Fruit fly (Drosophila melanogaster) whole organism, embryonic: ENCODE results near the gene Vajk1.

ENCODE experiments used
- Asciz ChIP-seq: fragments of 200-800 bp; sonication (Bioruptor generic); optimal IDR thresholded peaks from 2 replicates; lab custom pipeline; 2017; ENCODE audit warnings: missing biosample characterization, mild to moderate bottlenecking, missing genetic modification characterization, missing genetic modification reagents
- Atf-2 ChIP-seq: fragments of 200-800 bp; sonication (Bioruptor generic); optimal IDR thresholded peaks from 2 replicates; lab custom pipeline; 2016; ENCODE audit warnings: missing biosample characterization, missing genetic modification characterization
- CG1024 ChIP-seq: fragments of 200-800 bp; sonication (Bioruptor generic); IDR thresholded peaks from 2 replicates; pipeline ENCODE4 v1.3.6; 2022; ENCODE audit warnings: missing biosample characterization, missing genetic modification characterization
- CG11247 ChIP-seq: fragments of 200-800 bp; sonication (Bioruptor generic); IDR thresholded peaks from 2 replicates; pipeline ENCODE4 v1.3.6; 2022; ENCODE audit warnings: missing biosample characterization, missing genetic modification characterization
- CG11695 ChIP-seq: fragments of 200-800 bp; sonication (Bioruptor generic); IDR thresholded peaks from 3 replicates; pipeline ENCODE4 v1.3.6; 2022; ENCODE audit warnings: missing biosample characterization, missing genetic modification characterization
- CG12071 ChIP-seq: fragments of 200-800 bp; sonication (Bioruptor generic); optimal IDR thresholded peaks from 3 replicates; lab custom pipeline; 2018; ENCODE audit warnings: missing biosample characterization, mild to moderate bottlenecking, missing genetic modification characterization
- CG12744 ChIP-seq: fragments of 200-800 bp; sonication (Bioruptor generic); optimal IDR thresholded peaks from 2 replicates; lab custom pipeline; 2016; ENCODE audit warnings: missing biosample characterization, missing genetic modification characterization
- CG15269 ChIP-seq: fragments of 200-800 bp; sonication (Bioruptor generic); optimal IDR thresholded peaks from 2 replicates; lab custom pipeline; 2018; ENCODE audit warnings: missing biosample characterization, mild to moderate bottlenecking, missing genetic modification characterization, moderate library complexity
- CG15514 ChIP-seq: fragments of 200-800 bp; sonication (Bioruptor generic); optimal IDR thresholded peaks from 3 replicates; lab custom pipeline; 2017; ENCODE audit warnings: missing biosample characterization, missing genetic modification characterization, mild to moderate bottlenecking, moderate library complexity, missing genetic modification reagents
- CG17912 ChIP-seq: fragments of 200-800 bp; sonication (Bioruptor generic); optimal IDR thresholded peaks from 2 replicates; lab custom pipeline; 2018; ENCODE audit warnings: missing biosample characterization, mild to moderate bottlenecking, missing genetic modification characterization
- CG30403 ChIP-seq: fragments of 200-800 bp; sonication (Bioruptor generic); optimal IDR thresholded peaks from 3 replicates; lab custom pipeline; 2016; ENCODE audit warnings: missing biosample characterization, missing genetic modification characterization
- CG31224 ChIP-seq: fragments of 200-800 bp; sonication (Bioruptor generic); IDR thresholded peaks from 2 replicates; pipeline ENCODE4 v1.3.6; 2022; ENCODE audit warnings: missing biosample characterization, missing genetic modification characterization
- CG4730 ChIP-seq: fragments of 200-800 bp; sonication (Bioruptor generic); IDR thresholded peaks from 2 replicates; pipeline ENCODE4 v1.3.6; 2022; ENCODE audit warnings: missing biosample characterization, missing genetic modification characterization
- CG4820 ChIP-seq: fragments of 200-800 bp; sonication (Bioruptor generic); optimal IDR thresholded peaks from 3 replicates; lab custom pipeline; 2016; ENCODE audit warnings: missing biosample characterization, missing genetic modification characterization
- CG6254 ChIP-seq: fragments of 200-800 bp; sonication (Bioruptor generic); optimal IDR thresholded peaks from 3 replicates; lab custom pipeline; 2017; ENCODE audit warnings: mild to moderate bottlenecking, missing biosample characterization, missing genetic modification reagents, missing genetic modification characterization
- CG7786 ChIP-seq: fragments of 200-800 bp; sonication (Bioruptor generic); optimal IDR thresholded peaks from 2 replicates; lab custom pipeline; 2016; ENCODE audit warnings: missing biosample characterization, missing genetic modification characterization
- CG7839 ChIP-seq: fragments of 200-800 bp; sonication (Bioruptor generic); optimal IDR thresholded peaks from 3 replicates; lab custom pipeline; 2018; ENCODE audit warnings: missing biosample characterization, mild to moderate bottlenecking, missing genetic modification characterization, moderate library complexity
- CG7987 ChIP-seq: fragments of 200-800 bp; sonication (Bioruptor generic); optimal IDR thresholded peaks from 2 replicates; lab custom pipeline; 2018; ENCODE audit warnings: missing biosample characterization, mild to moderate bottlenecking, missing genetic modification characterization, moderate library complexity
- CG8281 ChIP-seq: fragments of 200-800 bp; sonication (Bioruptor generic); optimal IDR thresholded peaks from 2 replicates; lab custom pipeline; 2018; ENCODE audit warnings: missing biosample characterization, mild to moderate bottlenecking, missing genetic modification characterization, moderate library complexity
- D ChIP-seq, 2 experiments: fragments of 200-800 bp in 1 of 2; fragments of >200 bp in 1 of 2; sonication (Bioruptor generic) in 1 of 2; optimal IDR thresholded peaks; 2 replicates in 1 of 2; 3 replicates in 1 of 2; lab custom pipeline; 2017; ENCODE audit warnings: mild to moderate bottlenecking in 1 of 2, missing biosample characterization in 1 of 2, missing genetic modification characterization in 1 of 2, missing genetic modification reagents in 1 of 2
- Deaf1 ChIP-seq: fragments of 200-800 bp; optimal IDR thresholded peaks from 3 replicates; lab custom pipeline; 2019; ENCODE audit warnings: missing biosample characterization, mild to moderate bottlenecking, missing genetic modification characterization, moderate library complexity
- Dref ChIP-seq: fragments of 200-800 bp; sonication (Bioruptor generic); IDR thresholded peaks from 2 replicates; pipeline ENCODE4 v1.3.6; 2022; ENCODE audit warnings: missing biosample characterization, missing genetic modification characterization
- HLH54F ChIP-seq: fragments of 200-800 bp; sonication (Bioruptor generic); optimal IDR thresholded peaks from 3 replicates; lab custom pipeline; 2016; ENCODE audit warnings: missing biosample characterization, missing genetic modification characterization
- HmgZ ChIP-seq: fragments of 200-800 bp; sonication (Bioruptor generic); optimal IDR thresholded peaks from 2 replicates; lab custom pipeline; 2018; ENCODE audit warnings: missing biosample characterization, mild to moderate bottlenecking, missing genetic modification characterization
- Hmr ChIP-seq: fragments of 200-800 bp; sonication (Bioruptor generic); optimal IDR thresholded peaks from 3 replicates; lab custom pipeline; 2017; ENCODE audit warnings: mild to moderate bottlenecking, missing biosample characterization, missing genetic modification reagents, missing genetic modification characterization
- Hr3 ChIP-seq: fragments of 200-800 bp; sonication (Bioruptor generic); optimal IDR thresholded peaks from 3 replicates; lab custom pipeline; 2016; ENCODE audit warnings: missing biosample characterization, missing genetic modification characterization
- Hr78 ChIP-seq, 2 experiments: fragments of 200-800 bp in 1 of 2; fragments of >200 bp in 1 of 2; sonication (Bioruptor generic) in 1 of 2; optimal IDR thresholded peaks; 2 replicates each; lab custom pipeline; 2017 to 2019; ENCODE audit warnings: missing biosample characterization in 2 of 2, missing genetic modification characterization in 2 of 2, mild to moderate bottlenecking in 1 of 2, moderate library complexity in 1 of 2
- Kr ChIP-seq: fragments of 200-800 bp; sonication (Bioruptor generic); optimal IDR thresholded peaks from 2 replicates; lab custom pipeline; 2017; ENCODE audit warnings: missing biosample characterization, mild to moderate bottlenecking, missing genetic modification characterization
- Med ChIP-seq: fragments of 200-800 bp; sonication (Bioruptor generic); peaks from one replicate; lab custom pipeline; 2016; ENCODE audit warnings: missing biosample characterization, missing genetic modification characterization, mild to moderate bottlenecking, inconsistent platforms, moderate library complexity
- Optix ChIP-seq: fragments of 200-800 bp; sonication (Bioruptor generic); IDR thresholded peaks from 3 replicates; pipeline ENCODE4 v1.3.6; 2022; ENCODE audit warnings: missing biosample characterization, missing genetic modification characterization
- Ssrp ChIP-seq: fragments of 200-800 bp; sonication (Bioruptor generic); optimal IDR thresholded peaks from 2 replicates; lab custom pipeline; 2018; ENCODE audit warnings: missing biosample characterization, mild to moderate bottlenecking, missing genetic modification characterization, moderate library complexity
- ara ChIP-seq: fragments of 200-800 bp; sonication (Bioruptor generic); IDR thresholded peaks from 2 replicates; pipeline ENCODE4 v1.3.6; 2022; ENCODE audit warnings: missing biosample characterization, missing genetic modification characterization
- bcd ChIP-seq: fragments of 200-800 bp; sonication (Bioruptor generic); optimal IDR thresholded peaks from 2 replicates; lab custom pipeline; 2017; ENCODE audit warnings: missing biosample characterization, mild to moderate bottlenecking, missing genetic modification characterization
- bsh ChIP-seq, 2 experiments: fragments of 200-800 bp; sonication (Bioruptor generic); optimal IDR thresholded peaks; 2 replicates each; lab custom pipeline; 2017 to 2018; ENCODE audit warnings: mild to moderate bottlenecking in 2 of 2, missing biosample characterization in 2 of 2, missing genetic modification characterization in 2 of 2, moderate library complexity in 1 of 2
- btn ChIP-seq: fragments of 200-800 bp; sonication (Bioruptor generic); optimal IDR thresholded peaks from 2 replicates; lab custom pipeline; 2016; ENCODE audit warnings: missing biosample characterization, missing genetic modification characterization
- chif ChIP-seq, 2 experiments: fragments of 200-800 bp; sonication (Bioruptor generic); optimal IDR thresholded peaks; 3 replicates each; lab custom pipeline; 2016; ENCODE audit warnings: missing biosample characterization in 2 of 2, missing genetic modification characterization in 2 of 2
- fu2 ChIP-seq: fragments of 200-800 bp; sonication (Bioruptor generic); optimal IDR thresholded peaks from 2 replicates; lab custom pipeline; 2016; ENCODE audit warnings: missing biosample characterization, missing genetic modification characterization
- gem ChIP-seq: fragments of 200-800 bp; sonication (Bioruptor generic); optimal IDR thresholded peaks from 2 replicates; lab custom pipeline; 2019; ENCODE audit warnings: missing biosample characterization, mild to moderate bottlenecking, missing genetic modification characterization, moderate library complexity
- hbn ChIP-seq: fragments of 200-800 bp; sonication (Bioruptor generic); IDR thresholded peaks from 2 replicates; pipeline ENCODE4 v1.3.6; 2022; ENCODE audit warnings: missing biosample characterization, missing genetic modification characterization; ENCODE audit not compliant: partially characterized antibody
- kah ChIP-seq: fragments of 200-800 bp; sonication (Bioruptor generic); optimal IDR thresholded peaks from 2 replicates; lab custom pipeline; 2018; ENCODE audit warnings: missing biosample characterization, mild to moderate bottlenecking, missing genetic modification characterization
- lilli ChIP-seq: fragments of 200-800 bp; sonication (Bioruptor generic); optimal IDR thresholded peaks from 3 replicates; lab custom pipeline; 2016; ENCODE audit warnings: missing biosample characterization, missing genetic modification characterization
- mirr ChIP-seq: fragments of 200-800 bp; sonication (Bioruptor generic); optimal IDR thresholded peaks from 3 replicates; lab custom pipeline; 2018; ENCODE audit warnings: missing biosample characterization, mild to moderate bottlenecking, missing genetic modification characterization
- nau ChIP-seq: fragments of 200-800 bp; sonication (Bioruptor generic); optimal IDR thresholded peaks from 3 replicates; lab custom pipeline; 2017; ENCODE audit warnings: missing biosample characterization, mild to moderate bottlenecking, missing genetic modification characterization, missing genetic modification reagents
- pho ChIP-seq: fragments of 200-800 bp; sonication (Bioruptor generic); optimal IDR thresholded peaks from 2 replicates; lab custom pipeline; 2016; ENCODE audit warnings: missing biosample characterization, missing genetic modification characterization
- psq ChIP-seq: fragments of 200-800 bp; sonication (Bioruptor generic); optimal IDR thresholded peaks from 2 replicates; lab custom pipeline; 2017; ENCODE audit warnings: missing biosample characterization, missing genetic modification characterization
- salm ChIP-seq: fragments of 200-800 bp; sonication (Bioruptor generic); optimal IDR thresholded peaks from 2 replicates; lab custom pipeline; 2018; ENCODE audit warnings: missing biosample characterization, mild to moderate bottlenecking, missing genetic modification characterization
- sim ChIP-seq: fragments of 200-800 bp; sonication (Bioruptor generic); IDR thresholded peaks from 2 replicates; pipeline ENCODE4 v1.3.6; 2022; ENCODE audit warnings: missing biosample characterization, missing genetic modification characterization
- ssp ChIP-seq: fragments of 200-800 bp; sonication (Bioruptor generic); IDR thresholded peaks from 2 replicates; pipeline ENCODE4 v1.3.6; 2022; ENCODE audit warnings: missing biosample characterization, missing genetic modification characterization
- tx ChIP-seq: fragments of 200-800 bp; sonication (Bioruptor generic); optimal IDR thresholded peaks from 2 replicates; lab custom pipeline; 2016; ENCODE audit warnings: missing biosample characterization, missing genetic modification characterization

Vajk1 gene

DNA sequence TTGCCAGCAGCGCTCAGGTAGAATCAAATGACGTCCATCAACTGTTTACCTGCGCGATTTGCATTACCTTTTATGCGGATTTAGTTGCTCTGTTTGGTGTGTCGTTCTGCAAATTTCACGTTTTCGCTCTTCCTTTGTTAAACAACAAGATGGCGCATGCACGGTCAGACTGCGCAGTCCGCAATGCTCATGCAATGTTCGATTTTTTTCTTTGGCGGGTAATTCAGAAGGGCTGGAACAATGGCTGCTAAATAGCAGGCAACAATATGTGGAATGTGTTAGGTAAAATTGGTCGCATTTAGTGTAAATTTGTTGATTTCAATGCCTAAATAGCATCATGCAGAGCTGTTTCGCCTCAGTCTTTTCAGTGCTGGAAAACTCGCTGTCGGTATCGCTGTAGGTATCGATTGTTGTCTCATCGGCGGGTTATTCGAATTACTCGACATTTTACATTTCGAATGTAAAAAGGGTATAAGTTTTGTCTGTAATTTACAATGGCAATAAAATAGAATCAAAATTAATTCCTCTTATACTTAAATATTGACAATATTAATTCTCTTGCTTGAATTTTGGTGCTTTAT is 18.9 kb downstream of the Vajk1 start, which contains the start of gene Smg5 (continued):
- TF ChIP-seq CG8281 (tag; lab: Kevin White, UChicago) (peak; percentile 33), lilli (GFP tag; lab: Kevin White, UChicago) (peak; percentile 96), CG31224 (peak; percentile 88), CG6254 (GFP tag; lab: Kevin White, UChicago) (no peak), ssp (peak; percentile 91), Dref (GFP tag; lab: Robert Waterston, UW) (peak; percentile 83), CG4730 (GFP tag; lab: Robert Waterston, UW) (peak; percentile 92), Kr (GFP tag; lab: Kevin White, UChicago) (no peak), CG12744 (GFP tag; lab: Kevin White, UChicago) (peak; percentile 85), psq (GFP tag; lab: Kevin White, UChicago) (peak; percentile 91), bsh (GFP tag; optimal IDR thresholded peaks at IDR 0.05; lab: Kevin White, UChicago) (peak in 1 of 2 experiments; percentile 91), mirr (peak; percentile 94), CG15514 (peak; percentile 80), hbn (GFP tag; lab: Robert Waterston, UW) (peak; percentile 80), CG11695 (GFP tag; lab: Robert Waterston, UW) (peak; percentile 88), Hmr (GFP tag; lab: Kevin White, UChicago) (peak; percentile 89), CG17912 (GFP tag; lab: Kevin White, UChicago) (peak; percentile 89), CG11247 (GFP tag; lab: Robert Waterston, UW) (peak; percentile 96), CG7786 (GFP tag; lab: Kevin White, UChicago) (peak; percentile 97), HLH54F (GFP tag; lab: Kevin White, UChicago) (peak; percentile 99), CG1024 (GFP tag; lab: Robert Waterston, UW) (peak; percentile 92), CG15269 (tag; lab: Kevin White, UChicago) (peak; percentile 80), Ssrp (tag; lab: Kevin White, UChicago) (peak; percentile 99), CG4820 (GFP tag; lab: Kevin White, UChicago) (peak; percentile 92), CG7987 (GFP tag; lab: Kevin White, UChicago) (peak; percentile 86), sim (peak; percentile 55; the same call in 1 of the 2 replicates), Deaf1 (no peak), bcd (GFP tag; lab: Kevin White, UChicago) (peak; percentile 92), chif (GFP tag; optimal IDR thresholded peaks at IDR 0.05; lab: Kevin White, UChicago) (peak; percentile 96), Hr78 (GFP tag; optimal IDR thresholded peaks at IDR 0.05; lab: Kevin White, UChicago) (no peak), Med (GFP tag; lab: Kevin White, UChicago) (peak; percentile 99), CG7839 (tag; lab: Kevin White, UChicago) (peak; percentile 79), ara (GFP tag; lab: Robert Waterston, UW) (peak; percentile 96), nau (no peak), Hr3 (GFP tag; lab: Kevin White, UChicago) (peak; percentile 95), salm (tag; lab: Kevin White, UChicago) (no peak), CG30403 (GFP tag; lab: Kevin White, UChicago) (peak; percentile 98), CG12071 (GFP tag; lab: Kevin White, UChicago) (no peak), Optix (GFP tag; lab: Robert Waterston, UW) (peak; percentile 99), btn (GFP tag; lab: Kevin White, UChicago) (peak; percentile 82), Atf-2 (GFP tag; lab: Kevin White, UChicago) (peak; percentile 95), Asciz (peak; percentile 23), gem (tag; lab: Kevin White, UChicago) (peak; percentile 99), kah (GFP tag; lab: Kevin White, UChicago) (no peak), D (optimal IDR thresholded peaks at IDR 0.05; lab: Kevin White, UChicago) (peak; percentile 97), D (GFP tag; optimal IDR thresholded peaks at IDR 0.05; lab: Kevin White, UChicago) (peak; percentile 89), tx (GFP tag; lab: Kevin White, UChicago) (peak; percentile 95), HmgZ (peak; percentile 95), fu2 (GFP tag; lab: Kevin White, UChicago) (peak; percentile 98), pho (GFP tag; lab: Kevin White, UChicago) (peak; percentile 98)
